Worm (Caenorhabditis elegans) whole organism, L4 larva: ENCODE measurements around the gene C03B1.9.

ENCODE experiments used
- aly-2 ChIP-seq: sonication (generic microtip); optimal IDR thresholded peaks from 2 replicates; lab custom pipeline; 2018; ENCODE audit warnings: missing biosample characterization, missing genetic modification characterization
- daf-12 ChIP-seq: fragments of 150-350 bp; optimal IDR thresholded peaks from 2 replicates; lab custom pipeline; 2014; ENCODE audit warnings: missing biosample characterization, missing genetic modification reagents, missing genetic modification characterization
- gei-8 ChIP-seq: fragments of 200-800 bp; sonication (Bioruptor generic); optimal IDR thresholded peaks from 2 replicates; lab custom pipeline; 2018; ENCODE audit warnings: mild to moderate bottlenecking, missing genetic modification characterization, missing compliant biosample characterization
- lin-1 ChIP-seq: fragments of 200-800 bp; sonication (Bioruptor generic); IDR thresholded peaks from 2 replicates; pipeline ENCODE4 v1.3.6; 2022; ENCODE audit warnings: missing genetic modification reagents, missing genetic modification characterization, missing compliant biosample characterization
- lin-15B ChIP-seq: fragments of 150-350 bp; sonication (generic microtip); optimal IDR thresholded peaks from 3 replicates; lab custom pipeline; 2014; ENCODE audit warnings: missing biosample characterization, missing genetic modification characterization
- lsy-2 ChIP-seq, 2 experiments: fragments of 150-350 bp in 1 of 2; sonication (generic microtip) in 1 of 2; optimal IDR thresholded peaks; 2 replicates each; lab custom pipeline; 2014 to 2017; ENCODE audit warnings: missing biosample characterization in 2 of 2, missing genetic modification characterization in 2 of 2
- skn-1 ChIP-seq: fragments of 150-350 bp; optimal IDR thresholded peaks from 2 replicates; lab custom pipeline; 2014; ENCODE audit warnings: missing biosample characterization, missing genetic modification characterization
- tag-97 ChIP-seq: fragments of 200-800 bp; sonication (Bioruptor generic); IDR thresholded peaks from 2 replicates; pipeline ENCODE4 v1.3.6; 2022; ENCODE audit warnings: missing genetic modification characterization, missing compliant biosample characterization
- zag-1 ChIP-seq: fragments of 150-350 bp; optimal IDR thresholded peaks from 2 replicates; lab custom pipeline; 2014; ENCODE audit warnings: missing biosample characterization, missing genetic modification characterization
- zfp-2 ChIP-seq: sonication (generic microtip); optimal IDR thresholded peaks from 2 replicates; lab custom pipeline; 2016; ENCODE audit warnings: mild to moderate bottlenecking, missing genetic modification characterization, missing compliant biosample characterization
- zfp-3 ChIP-seq: fragments of 200-800 bp; sonication (Bioruptor generic); conservative IDR thresholded peaks from 2 replicates; pipeline ENCODE4 v1.3.6; 2022; ENCODE audit warnings: missing genetic modification reagents, missing genetic modification characterization, missing compliant biosample characterization

The C03B1.9 gene

ce11 chrX:6296402-6296844 is 50.5 kb downstream of the C03B1.9 start (continued):
- TF ChIP-seq zfp-3 (peak; percentile 97), lin-1 (peak; percentile 94), daf-12 (tag; lab: Kevin White, UChicago) (peak; percentile 28), skn-1 (peak; percentile 72), aly-2 (tag; lab: Kevin White, UChicago) (no peak), lin-15B (tag; lab: Kevin White, UChicago) (peak; percentile 80), zfp-2 (tag; lab: Kevin White, UChicago) (peak; percentile 91), zag-1 (tag; lab: Kevin White, UChicago) (peak; percentile 99), lsy-2 (tag; optimal IDR thresholded peaks at IDR 0.05; lab: Kevin White, UChicago) (peak; percentile 96 to 97), tag-97 (GFP tag; lab: Robert Waterston, UW) (peak; percentile 91; the same call in 1 of the 2 replicates), gei-8 (GFP tag; lab: Kevin White, UChicago) (peak; percentile 96)
